Worm (Caenorhabditis elegans): ENCODE data around the gene C50F4.9.

DNA sequence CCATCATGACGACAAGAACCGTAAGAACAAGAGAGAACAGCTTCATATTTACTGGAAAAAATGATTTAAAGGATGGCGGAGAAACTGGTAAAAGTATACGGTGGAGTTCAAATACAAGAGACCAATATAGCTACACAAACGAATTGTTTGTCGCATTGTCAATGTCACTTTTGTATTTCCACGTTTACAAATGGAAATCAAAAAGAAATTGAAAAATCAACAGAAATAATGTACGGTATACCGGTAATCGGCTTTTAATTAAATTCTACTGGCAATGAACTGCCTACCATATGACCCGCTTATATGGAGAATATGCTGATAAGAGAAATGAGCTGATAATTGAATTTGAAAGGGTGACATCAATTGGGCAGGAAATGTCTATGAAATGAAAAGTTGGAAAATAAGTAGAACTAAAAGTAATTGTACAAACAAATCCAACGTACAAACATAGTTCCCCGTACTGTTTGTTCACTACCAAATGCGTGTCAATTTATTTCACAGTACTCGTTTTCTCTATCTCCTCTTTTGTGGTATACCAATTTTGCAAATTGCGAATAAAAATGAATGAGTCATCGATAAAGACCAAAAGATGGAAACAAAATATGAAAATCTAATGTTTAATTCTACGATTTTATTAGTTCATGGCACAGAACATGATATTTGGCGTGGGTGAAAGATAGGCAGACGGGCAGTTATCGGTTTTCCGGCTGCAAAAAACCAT, 32.4 kb downstream of the C50F4.9 start, which contains the start of gene K06A4.7:
- TF ChIP-seq W03F9.2 (tag; optimal IDR thresholded peaks at IDR 0.05) = no peak
- TF ChIP-seq him-1 (tag; optimal IDR thresholded peaks at IDR 0.05) = no peak
- no peak for TF ChIP-seq dao-5 (tag; optimal IDR thresholded peaks at IDR 0.05)

Measured in whole organism, L4/young adult.